Fruit fly (Drosophila melanogaster) whole organism, embryonic: ENCODE data around the gene nAChRalpha3.

ENCODE experiments used
- Dref ChIP-seq: fragments of 200-800 bp; sonication (Bioruptor generic); IDR thresholded peaks from 2 replicates; pipeline ENCODE4 v1.3.6; 2022; ENCODE audit warnings: missing biosample characterization, missing genetic modification characterization
- HLHmδ ChIP-seq: fragments of 200-800 bp; sonication (Bioruptor generic); optimal IDR thresholded peaks from 2 replicates; lab custom pipeline; 2018; ENCODE audit warnings: missing biosample characterization, mild to moderate bottlenecking, missing genetic modification characterization, moderate library complexity
- ac ChIP-seq: fragments of 200-800 bp; sonication (Bioruptor generic); optimal IDR thresholded peaks from 3 replicates; lab custom pipeline; 2017; ENCODE audit warnings: missing biosample characterization, mild to moderate bottlenecking, missing genetic modification characterization
- chif ChIP-seq, 2 experiments: fragments of 200-800 bp; sonication (Bioruptor generic); optimal IDR thresholded peaks; 3 replicates each; lab custom pipeline; 2016; ENCODE audit warnings: missing biosample characterization in 2 of 2, missing genetic modification characterization in 2 of 2
- mirr ChIP-seq: fragments of 200-800 bp; sonication (Bioruptor generic); optimal IDR thresholded peaks from 3 replicates; lab custom pipeline; 2018; ENCODE audit warnings: missing biosample characterization, mild to moderate bottlenecking, missing genetic modification characterization
- tna ChIP-seq: fragments of 200-800 bp; sonication (Bioruptor generic); IDR thresholded peaks from 2 replicates; pipeline ENCODE4 v1.3.6; 2022; ENCODE audit warnings: missing biosample characterization, missing genetic modification characterization; ENCODE audit not compliant: partially characterized antibody

- no peak for TF ChIP-seq Dref (GFP tag; lab: Robert Waterston, UW)
- TF ChIP-seq tna (GFP tag; lab: Robert Waterston, UW): no peak
- no peak for TF ChIP-seq chif (GFP tag; optimal IDR thresholded peaks at IDR 0.05; lab: Kevin White, UChicago)
- no peak for TF ChIP-seq HLHmδ (GFP tag; lab: Kevin White, UChicago)
- no peak for TF ChIP-seq mirr
- TF ChIP-seq ac (GFP tag; lab: Kevin White, UChicago): no peak
Measured at dm6 chrX:8366329-8366728, 640 bp downstream of the nAChRalpha3 start.
